Worm (Caenorhabditis elegans): ENCODE data around the gene K02D10.1.

DNA sequence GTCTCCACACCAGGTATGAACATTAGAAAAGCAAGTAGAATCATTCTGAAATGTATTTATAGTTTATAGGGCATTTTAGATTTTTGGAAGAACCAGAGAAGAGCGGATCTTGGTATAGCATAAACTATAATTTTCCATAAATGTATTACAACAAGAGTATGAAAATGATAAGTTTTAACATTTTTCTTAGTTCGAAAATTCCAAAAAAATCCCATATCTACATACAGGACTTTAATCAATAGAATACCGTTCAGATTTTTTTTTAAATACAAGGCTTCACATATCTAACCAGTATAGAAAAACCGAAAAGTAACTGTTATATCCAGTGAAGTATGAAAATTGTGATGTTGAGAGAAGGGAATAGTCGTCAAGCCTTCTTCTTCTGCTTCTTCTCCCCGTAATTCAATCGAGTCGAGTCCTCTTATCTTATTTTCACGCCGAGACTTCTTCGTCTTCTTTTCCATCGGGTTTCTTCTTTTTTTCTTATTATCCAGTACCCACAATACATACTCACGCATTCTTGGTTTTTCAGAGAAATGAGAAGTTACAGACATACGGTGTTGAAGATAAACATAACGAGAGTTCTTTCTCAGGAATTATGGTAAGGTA is 25.4 kb upstream of the K02D10.1 start, which contains the start of gene ZK370.6:
- no peak for TF ChIP-seq nfya-1 (tag; optimal IDR thresholded peaks at IDR 0.05)
- TF ChIP-seq ceh-6 (GFP tag; optimal IDR thresholded peaks at IDR 0.05) = no peak
